Fruit fly (Drosophila melanogaster): ENCODE data around the gene CG13049.

Gene CG13049

dm6 chr3L:16268106-16268733 lies 13.5 kb downstream of the CG13049 start, which contains the start of gene CG4950:
Gene CG4950 (minus strand): TSS chr3L:16268156.
- TF ChIP-seq Hr39 (GFP tag; optimal IDR thresholded peaks at IDR 0.05) (peak; percentile 12), Eip78C (GFP tag) (peak; percentile 87), Blimp-1 (GFP tag; optimal IDR thresholded peaks at IDR 0.05) (no peak), Eip75B (GFP tag; optimal IDR thresholded peaks at IDR 0.05) (peak; percentile 39), Sox15 (GFP tag; optimal IDR thresholded peaks at IDR 0.05) (peak; percentile 32), CG16779 (tag; optimal IDR thresholded peaks at IDR 0.05) (peak; percentile 15), CG9139 (GFP tag; optimal IDR thresholded peaks at IDR 0.05) (peak; percentile 2), net (GFP tag; optimal IDR thresholded peaks at IDR 0.05) (peak; percentile 1), Hr4 (GFP tag; optimal IDR thresholded peaks at IDR 0.05) (peak; percentile 18), CG6808 (GFP tag; optimal IDR thresholded peaks at IDR 0.05) (peak; percentile 41), CG11762 (GFP tag; optimal IDR thresholded peaks at IDR 0.05; ENCODE audit: insufficient read depth) (no peak), CG6792 (GFP tag; optimal IDR thresholded peaks at IDR 0.05) (peak; percentile 26), achi (GFP tag; optimal IDR thresholded peaks at IDR 0.05) (peak; percentile 31), CG15336 (GFP tag; IDR thresholded peaks at IDR 0.05) (0 out of 2 replicates have a peak, but pooled peaks have one; percentile 22), dsx (GFP tag; optimal IDR thresholded peaks at IDR 0.05; ENCODE audit: poor library complexity, severe bottlenecking) (peak; percentile 52), fd85E (GFP tag; optimal IDR thresholded peaks at IDR 0.05) (no peak), Ets96B (tag; optimal IDR thresholded peaks at IDR 0.05) (peak; percentile 59), CG8119 (GFP tag; IDR thresholded peaks at IDR 0.05) (peak; percentile 20; the same call in 1 of the 3 replicates), CG8632 (GFP tag; optimal IDR thresholded peaks at IDR 0.05) (peak; percentile 30), CG11294 (GFP tag; IDR thresholded peaks at IDR 0.05) (no peak), ss (GFP tag; optimal IDR thresholded peaks at IDR 0.05) (peak; percentile 18 to 61), CG8319 (GFP tag; optimal IDR thresholded peaks at IDR 0.05) (no peak), esn (GFP tag; optimal IDR thresholded peaks at IDR 0.05) (no peak), Hr38 (GFP tag; optimal IDR thresholded peaks at IDR 0.05) (no peak), topi (GFP tag; optimal IDR thresholded peaks at IDR 0.05) (peak; percentile 27), CG31627 (GFP tag; optimal IDR thresholded peaks at IDR 0.05) (peak; percentile 8), fkh (GFP tag; optimal IDR thresholded peaks at IDR 0.05) (no peak), Sox14 (GFP tag; optimal IDR thresholded peaks at IDR 0.05) (peak; percentile 44), CG3032 (tag; optimal IDR thresholded peaks at IDR 0.05) (peak; percentile 69), salr (GFP tag; optimal IDR thresholded peaks at IDR 0.05) (no peak), CG3919 (GFP tag; optimal IDR thresholded peaks at IDR 0.05) (peak; percentile 29), spab (GFP tag; optimal IDR thresholded peaks at IDR 0.05) (peak; percentile 50), CG10669 (GFP tag; optimal IDR thresholded peaks at IDR 0.05) (peak; percentile 56), Gug (GFP tag; IDR thresholded peaks at IDR 0.05) (peak; percentile 42; the same call in 1 of the 2 replicates), CG32006 (GFP tag; optimal IDR thresholded peaks at IDR 0.05) (peak; percentile 49), Smox (GFP tag; optimal IDR thresholded peaks at IDR 0.05) (peak; percentile 11), CG7368 (GFP tag; optimal IDR thresholded peaks at IDR 0.05) (no peak), CG34406 (GFP tag; optimal IDR thresholded peaks at IDR 0.05) (peak; percentile 25), lz (GFP tag; optimal IDR thresholded peaks at IDR 0.05) (peak; percentile 19), Met (GFP tag; optimal IDR thresholded peaks at IDR 0.05) (peak; percentile 33), acj6 (GFP tag; optimal IDR thresholded peaks at IDR 0.05) (peak; percentile 8), svp (GFP tag) (peak; percentile 74), OdsH (GFP tag; optimal IDR thresholded peaks at IDR 0.05) (peak; percentile 34), fd59A (GFP tag; optimal IDR thresholded peaks at IDR 0.05) (peak; percentile 33), CG6276 (GFP tag; optimal IDR thresholded peaks at IDR 0.05) (peak; percentile 25), pdm3 (GFP tag; optimal IDR thresholded peaks at IDR 0.05) (peak; percentile 47), CG6163 (GFP tag; IDR thresholded peaks at IDR 0.05) (0 out of 3 replicates have a peak, but pooled peaks have one; percentile 20), CG4318 (GFP tag; optimal IDR thresholded peaks at IDR 0.05) (no peak), vri (GFP tag; optimal IDR thresholded peaks at IDR 0.05) (no peak)
